Worm (Caenorhabditis elegans) whole organism, L1 larva: Measurements from ENCODE around the gene ugt-50.

Source experiments
- blmp-1 ChIP-seq: fragments of 150-350 bp; optimal IDR thresholded peaks from 2 replicates; lab custom pipeline; 2014; ENCODE audit warnings: missing biosample characterization, missing genetic modification characterization
- ceh-82 ChIP-seq, 3 experiments: fragments of 150-350 bp in 1 of 3; sonication (generic microtip) in 2 of 3; optimal IDR thresholded peaks; 2 replicates each; lab custom pipeline; 2014 to 2017; ENCODE audit warnings: missing biosample characterization in 3 of 3, missing genetic modification characterization in 3 of 3
- egl-27 ChIP-seq, 2 experiments: fragments of 150-350 bp in 1 of 2; sonication (generic microtip); optimal IDR thresholded peaks; 3 replicates each; lab custom pipeline; 2017 to 2018; ENCODE audit warnings: missing biosample characterization in 2 of 2, missing genetic modification characterization in 2 of 2, missing genetic modification reagents in 2 of 2
- elt-3 ChIP-seq, 6 experiments: fragments of 150-350 bp in 1 of 6; sonication (generic microtip); optimal IDR thresholded peaks; 2 replicates each; lab custom pipeline; 2017 to 2018; ENCODE audit warnings: missing biosample characterization in 6 of 6, missing genetic modification characterization in 6 of 6, inconsistent platforms in 1 of 6
- jun-1 ChIP-seq: fragments of 150-350 bp; optimal IDR thresholded peaks from 2 replicates; lab custom pipeline; 2014; ENCODE audit warnings: missing biosample characterization, missing genetic modification reagents, missing genetic modification characterization
- lin-13 ChIP-seq: fragments of 150-350 bp; optimal IDR thresholded peaks from 2 replicates; lab custom pipeline; 2014; ENCODE audit warnings: missing biosample characterization, missing genetic modification reagents, missing genetic modification characterization
- lir-3 ChIP-seq: sonication (generic microtip); optimal IDR thresholded peaks from 2 replicates; lab custom pipeline; 2016; ENCODE audit warnings: mild to moderate bottlenecking, missing genetic modification characterization, moderate library complexity, missing compliant biosample characterization; ENCODE audit not compliant: poor library complexity
- nhr-11 ChIP-seq: fragments of 150-350 bp; optimal IDR thresholded peaks from 2 replicates; lab custom pipeline; 2014; ENCODE audit warnings: missing biosample characterization, missing genetic modification characterization
- nhr-237 ChIP-seq: fragments of 150-350 bp; optimal IDR thresholded peaks from 2 replicates; lab custom pipeline; 2014; ENCODE audit warnings: missing biosample characterization, missing genetic modification characterization
- nhr-77 ChIP-seq: fragments of 150-350 bp; optimal IDR thresholded peaks from 2 replicates; lab custom pipeline; 2014; ENCODE audit warnings: missing biosample characterization, missing genetic modification characterization
- pqm-1 ChIP-seq: sonication (generic microtip); optimal IDR thresholded peaks from 3 replicates; lab custom pipeline; 2017; ENCODE audit warnings: missing biosample characterization, missing genetic modification characterization
- unc-130 ChIP-seq: fragments of 150-350 bp; optimal IDR thresholded peaks from 2 replicates; lab custom pipeline; 2017; ENCODE audit warnings: missing biosample characterization, missing genetic modification characterization, inconsistent platforms
- unc-62 ChIP-seq: fragments of 150-350 bp; optimal IDR thresholded peaks from 2 replicates; lab custom pipeline; 2014; ENCODE audit warnings: missing biosample characterization, missing genetic modification reagents, missing genetic modification characterization
- zag-1 ChIP-seq: fragments of 150-350 bp; optimal IDR thresholded peaks from 2 replicates; lab custom pipeline; 2014; ENCODE audit warnings: missing biosample characterization, missing genetic modification characterization

DNA sequence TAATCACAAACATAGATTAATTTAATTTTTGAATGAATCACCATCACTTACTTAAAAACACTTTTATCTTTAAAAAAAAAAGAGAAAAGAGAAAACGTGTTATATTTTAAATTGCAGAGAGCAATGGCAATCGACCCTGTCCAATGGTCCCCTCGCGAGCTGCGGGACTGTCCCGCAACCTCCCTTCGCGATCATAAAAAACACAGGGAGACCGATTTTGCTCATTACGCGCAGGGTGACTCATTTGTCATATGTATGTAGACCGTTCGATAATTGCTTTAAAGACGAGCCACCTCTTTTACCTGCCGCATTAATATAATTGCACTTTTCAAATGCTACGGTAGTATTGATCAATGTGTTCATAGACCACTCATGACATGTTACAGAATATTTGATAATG lies 38.7 kb downstream of the ugt-50 start:
- TF ChIP-seq lir-3 (tag; lab: Kevin White, UChicago) (no peak), zag-1 (tag; lab: Kevin White, UChicago) (no peak), ceh-82 (tag; optimal IDR thresholded peaks at IDR 0.05; lab: Kevin White, UChicago) (no peak), blmp-1 (no peak), elt-3 (tag; optimal IDR thresholded peaks at IDR 0.05; lab: Kevin White, UChicago) (no peak), lin-13 (GFP tag; lab: Kevin White, UChicago) (no peak), egl-27 (tag; optimal IDR thresholded peaks at IDR 0.05; lab: Kevin White, UChicago) (no peak), unc-62 (GFP tag; lab: Kevin White, UChicago) (no peak), nhr-237 (tag; lab: Kevin White, UChicago) (no peak), jun-1 (tag; lab: Kevin White, UChicago) (no peak), pqm-1 (tag; lab: Kevin White, UChicago) (no peak), nhr-77 (no peak), nhr-11 (tag; lab: Kevin White, UChicago) (no peak), unc-130 (tag; lab: Kevin White, UChicago) (no peak)
